Worm (Caenorhabditis elegans) whole organism, L4 larva: Measurements from ENCODE around the gene T04C12.8.

Experiments
- T20F7.1 ChIP-seq: fragments of 200-800 bp; sonication (Bioruptor generic); optimal IDR thresholded peaks from 2 replicates; lab custom pipeline; 2018; ENCODE audit warnings: mild to moderate bottlenecking, missing genetic modification characterization, missing compliant biosample characterization
- ZK337.2 ChIP-seq: fragments of 200-800 bp; sonication (Bioruptor generic); IDR thresholded peaks from 2 replicates; pipeline ENCODE4 v1.3.6; 2022; ENCODE audit warnings: missing genetic modification reagents, missing genetic modification characterization, missing compliant biosample characterization
- aha-1 ChIP-seq: fragments of 150-350 bp; peaks from one replicate; lab custom pipeline; 2014; ENCODE audit warnings: missing biosample characterization, missing genetic modification characterization
- ceh-28 ChIP-seq: fragments of 150-350 bp; optimal IDR thresholded peaks from 2 replicates; lab custom pipeline; 2014; ENCODE audit warnings: missing biosample characterization, missing genetic modification reagents, missing genetic modification characterization
- cey-2 ChIP-seq: sonication (generic microtip); optimal IDR thresholded peaks from 3 replicates; lab custom pipeline; 2017; ENCODE audit warnings: missing genetic modification characterization, mild to moderate bottlenecking, missing compliant biosample characterization, antibody characterized with exemption, borderline replicate concordance; ENCODE audit not compliant: insufficient read depth
- daf-12 ChIP-seq: fragments of 150-350 bp; optimal IDR thresholded peaks from 2 replicates; lab custom pipeline; 2014; ENCODE audit warnings: missing biosample characterization, missing genetic modification reagents, missing genetic modification characterization
- daf-16 ChIP-seq, 3 experiments: sonication (generic microtip); optimal IDR thresholded peaks; 2 replicates each; lab custom pipeline; 2016 to 2017; ENCODE audit warnings: missing genetic modification characterization in 3 of 3, missing genetic modification reagents in 3 of 3, mild to moderate bottlenecking in 2 of 3, missing compliant biosample characterization in 2 of 3, missing biosample characterization in 1 of 3, moderate library complexity in 1 of 3
- dmd-9 ChIP-seq: fragments of 200-800 bp; sonication (Bioruptor generic); IDR thresholded peaks from 2 replicates; pipeline ENCODE4 v1.3.6; 2022; ENCODE audit warnings: missing genetic modification reagents, missing genetic modification characterization, missing compliant biosample characterization
- duxl-1 ChIP-seq: sonication (generic microtip); optimal IDR thresholded peaks from 2 replicates; lab custom pipeline; 2016; ENCODE audit warnings: mild to moderate bottlenecking, missing genetic modification characterization, moderate library complexity, missing compliant biosample characterization; ENCODE audit not compliant: poor library complexity
- egl-43 ChIP-seq: fragments of 200-800 bp; sonication (Bioruptor generic); IDR thresholded peaks from 2 replicates; pipeline ENCODE4 v1.3.6; 2022; ENCODE audit warnings: missing genetic modification reagents, missing genetic modification characterization, missing compliant biosample characterization
- hlh-30 ChIP-seq: sonication (generic microtip); optimal IDR thresholded peaks from 2 replicates; lab custom pipeline; 2017; ENCODE audit warnings: antibody characterized with exemption, mild to moderate bottlenecking, missing genetic modification characterization, missing compliant biosample characterization; ENCODE audit not compliant: insufficient read depth
- lsy-2 ChIP-seq, 2 experiments: fragments of 150-350 bp in 1 of 2; sonication (generic microtip) in 1 of 2; optimal IDR thresholded peaks; 2 replicates each; lab custom pipeline; 2014 to 2017; ENCODE audit warnings: missing biosample characterization in 2 of 2, missing genetic modification characterization in 2 of 2
- mdl-1 ChIP-seq, 2 experiments: fragments of 150-350 bp in 1 of 2; sonication (generic microtip) in 1 of 2; optimal IDR thresholded peaks; 2 replicates each; lab custom pipeline; 2014 to 2017; ENCODE audit warnings: missing biosample characterization in 2 of 2, missing genetic modification characterization in 2 of 2
- mep-1 ChIP-seq: fragments of 150-350 bp; sonication (generic microtip); optimal IDR thresholded peaks from 3 replicates; lab custom pipeline; 2014; ENCODE audit warnings: missing biosample characterization, missing genetic modification characterization
- mes-2 ChIP-seq: sonication (generic microtip); optimal IDR thresholded peaks from 2 replicates; lab custom pipeline; 2016; ENCODE audit warnings: missing genotype, mild to moderate bottlenecking, missing genetic modification characterization, missing compliant biosample characterization; ENCODE audit not compliant: poor library complexity, severe bottlenecking
- mxl-2 ChIP-seq: fragments of 200-800 bp; sonication (Bioruptor generic); conservative IDR thresholded peaks from 2 replicates; pipeline ENCODE4 v1.3.6; 2022; ENCODE audit warnings: missing genetic modification reagents, missing genetic modification characterization, missing compliant biosample characterization
- nhr-111 ChIP-seq: fragments of 200-800 bp; sonication (Bioruptor generic); optimal IDR thresholded peaks from 2 replicates; lab custom pipeline; 2018; ENCODE audit warnings: mild to moderate bottlenecking, missing genetic modification characterization, missing compliant biosample characterization
- nhr-25 ChIP-seq: sonication (generic microtip); optimal IDR thresholded peaks from 2 replicates; lab custom pipeline; 2017; ENCODE audit warnings: missing genetic modification characterization, mild to moderate bottlenecking, missing compliant biosample characterization, antibody characterized with exemption, moderate library complexity, borderline replicate concordance; ENCODE audit not compliant: insufficient read depth
- nhr-28 ChIP-seq: fragments of 150-350 bp; optimal IDR thresholded peaks from 2 replicates; lab custom pipeline; 2014; ENCODE audit warnings: missing biosample characterization, missing genetic modification characterization
- nhr-77 ChIP-seq: fragments of 150-350 bp; optimal IDR thresholded peaks from 2 replicates; lab custom pipeline; 2014; ENCODE audit warnings: missing biosample characterization, missing genetic modification characterization
- php-3 ChIP-seq: fragments of 200-800 bp; sonication (Bioruptor generic); IDR thresholded peaks from 2 replicates; pipeline ENCODE4 v1.3.6; 2022; ENCODE audit warnings: missing genetic modification reagents, missing genetic modification characterization, missing compliant biosample characterization
- rbr-2 ChIP-seq: sonication (generic microtip); optimal IDR thresholded peaks from 2 replicates; lab custom pipeline; 2016; ENCODE audit warnings: missing genotype, missing genetic modification characterization, missing compliant biosample characterization
- spr-3 ChIP-seq: fragments of 200-800 bp; sonication (Bioruptor generic); optimal IDR thresholded peaks from 2 replicates; lab custom pipeline; 2018; ENCODE audit warnings: mild to moderate bottlenecking, missing genetic modification characterization, missing compliant biosample characterization
- unc-62 ChIP-seq, 3 experiments: fragments of 150-350 bp in 1 of 3; sonication (generic microtip); optimal IDR thresholded peaks in 2 of 3; peaks in 1 of 3; 1 replicate in 1 of 3; 2 replicates in 2 of 3; lab custom pipeline; 2014 to 2017; ENCODE audit warnings: missing biosample characterization in 3 of 3, missing genetic modification characterization in 3 of 3, missing genetic modification reagents in 3 of 3, missing genotype in 1 of 3
- ztf-7 ChIP-seq: fragments of 150-350 bp; optimal IDR thresholded peaks from 2 replicates; lab custom pipeline; 2014; ENCODE audit warnings: missing biosample characterization, missing genetic modification characterization

The T04C12.8 gene

ce11 chrV:11063115-11063514 lies 6.0 kb downstream of the T04C12.8 start, which contains the start of gene T04C12.9:
T04C12.9 (minus strand) TSS chrV:11063215.
- TF ChIP-seq mxl-2 (GFP tag; lab: Robert Waterston, UW) (no peak), aha-1 (peak; percentile 23), unc-62 (GFP tag; optimal IDR thresholded peaks at IDR 0.05 in 1 of 2; lab: Kevin White, UChicago) (peak in 1 of 2 experiments; percentile 4), unc-62 (tag; optimal IDR thresholded peaks at IDR 0.05; lab: Kevin White, UChicago) (no peak), duxl-1 (tag; lab: Kevin White, UChicago) (no peak)

ce11 chrV:11061887-11062286 lies 7.3 kb downstream of the T04C12.8 start:
- TF ChIP-seq daf-16 (GFP tag; optimal IDR thresholded peaks at IDR 0.05; lab: Kevin White, UChicago) (peak in 1 of 2 experiments; percentile 65), daf-16 (tag; optimal IDR thresholded peaks at IDR 0.05; lab: Kevin White, UChicago) (no peak), mdl-1 (tag; optimal IDR thresholded peaks at IDR 0.05; lab: Kevin White, UChicago) (peak in 1 of 2 experiments; percentile 14), hlh-30 (tag; lab: Kevin White, UChicago) (peak; percentile 62), unc-62 (GFP tag; optimal IDR thresholded peaks at IDR 0.05 in 1 of 2; lab: Kevin White, UChicago) (peak in 1 of 2 experiments; percentile 81), unc-62 (tag; optimal IDR thresholded peaks at IDR 0.05; lab: Kevin White, UChicago) (no peak), duxl-1 (tag; lab: Kevin White, UChicago) (no peak)
- TF ChIP-seq, all 104 proteins: peak for 4

- peak; percentile 18 for TF ChIP-seq nhr-25 (tag; lab: Kevin White, UChicago)
- peak; percentile 34 for TF ChIP-seq T20F7.1 (GFP tag; lab: Kevin White, UChicago)
- TF ChIP-seq hlh-30 (tag; lab: Kevin White, UChicago): peak; percentile 61
- TF ChIP-seq lsy-2 (tag; optimal IDR thresholded peaks at IDR 0.05; lab: Kevin White, UChicago): peak in 1 of 2 experiments; percentile 24
- no peak for TF ChIP-seq mep-1 (tag; lab: Kevin White, UChicago)
- TF ChIP-seq nhr-28: peak; percentile 23
- no peak for TF ChIP-seq php-3 (GFP tag; lab: Robert Waterston, UW)
- no peak for TF ChIP-seq spr-3 (GFP tag; lab: Kevin White, UChicago)
- TF ChIP-seq mdl-1 (tag; optimal IDR thresholded peaks at IDR 0.05; lab: Kevin White, UChicago): peak in 1 of 2 experiments; percentile 16
Measured at ce11 chrV:11060239-11060984, 8.7 kb downstream of the T04C12.8 start, which contains the start of gene T04C12.11. T04C12.11 (minus strand) TSS chrV:11060289.

- TF ChIP-seq daf-12: no peak
- TF ChIP-seq nhr-111 (GFP tag; lab: Kevin White, UChicago): no peak
- TF ChIP-seq cey-2 (tag; lab: Kevin White, UChicago): no peak
- no peak for TF ChIP-seq mes-2 (tag; lab: Kevin White, UChicago)
- no peak for TF ChIP-seq duxl-1 (tag; lab: Kevin White, UChicago)
- TF ChIP-seq ceh-28: no peak
Measured at ce11 chrV:11059180-11059579, 10.0 kb downstream of the T04C12.8 start, which contains the start of gene T04C12.1. T04C12.1 (minus strand) TSS chrV:11059269.

- no peak for TF ChIP-seq egl-43 (GFP tag; lab: Robert Waterston, UW)
- TF ChIP-seq ZK337.2 (GFP tag; lab: Robert Waterston, UW): no peak
- no peak for TF ChIP-seq dmd-9 (GFP tag; lab: Robert Waterston, UW)
- TF ChIP-seq ztf-7 (tag; lab: Kevin White, UChicago): no peak
- no peak for TF ChIP-seq rbr-2 (tag; lab: Kevin White, UChicago)
- no peak for TF ChIP-seq nhr-25 (tag; lab: Kevin White, UChicago)
- TF ChIP-seq nhr-77: no peak
- TF ChIP-seq unc-62 (GFP tag; optimal IDR thresholded peaks at IDR 0.05 in 1 of 2; lab: Kevin White, UChicago): peak in 1 of 2 experiments; percentile 78
- no peak for TF ChIP-seq unc-62 (tag; optimal IDR thresholded peaks at IDR 0.05; lab: Kevin White, UChicago)
Measured at ce11 chrV:11057043-11057442, 12.1 kb downstream of the T04C12.8 start, which contains the start of gene srh-75. srh-75 (minus strand) TSS chrV:11057143.
